Worm (Caenorhabditis elegans) whole organism, mixed stage, embryonic: ENCODE results near the gene F09C6.12.

ENCODE experiments used
- M03D4.4 ChIP-seq: sonication (generic microtip); optimal IDR thresholded peaks from 2 replicates; lab custom pipeline; 2017; ENCODE audit warnings: mild to moderate bottlenecking, missing genetic modification characterization, missing compliant biosample characterization
- bed-3 ChIP-seq: fragments of 200-800 bp; sonication (Bioruptor generic); optimal IDR thresholded peaks from 3 replicates; lab custom pipeline; 2018; ENCODE audit warnings: mild to moderate bottlenecking, missing genetic modification characterization, moderate library complexity, missing compliant biosample characterization
- blmp-1 ChIP-seq: fragments of 150-350 bp; optimal IDR thresholded peaks from 2 replicates; lab custom pipeline; 2014; ENCODE audit warnings: missing biosample characterization, missing genetic modification characterization
- ceh-39 ChIP-seq: fragments of 150-350 bp; optimal IDR thresholded peaks from 2 replicates; lab custom pipeline; 2014; ENCODE audit warnings: missing biosample characterization, missing genetic modification characterization
- ceh-43 ChIP-seq: fragments of 200-800 bp; sonication (Bioruptor generic); optimal IDR thresholded peaks from 2 replicates; lab custom pipeline; 2018; ENCODE audit warnings: mild to moderate bottlenecking, missing genetic modification characterization, moderate library complexity, missing compliant biosample characterization
- ceh-83 ChIP-seq: fragments of 200-800 bp; sonication (Bioruptor generic); optimal IDR thresholded peaks from 2 replicates; lab custom pipeline; 2018; ENCODE audit warnings: mild to moderate bottlenecking, missing genetic modification characterization, missing compliant biosample characterization
- ces-1 ChIP-seq: fragments of 150-350 bp; optimal IDR thresholded peaks from 2 replicates; lab custom pipeline; 2014; ENCODE audit warnings: missing biosample characterization, missing genetic modification reagents, missing genetic modification characterization
- cnd-1 ChIP-seq: fragments of 200-800 bp; sonication (Bioruptor generic); optimal IDR thresholded peaks from 2 replicates; lab custom pipeline; 2018; ENCODE audit warnings: mild to moderate bottlenecking, missing genetic modification characterization, missing compliant biosample characterization
- drap-1 ChIP-seq: fragments of 200-800 bp; sonication (Bioruptor generic); optimal IDR thresholded peaks from 3 replicates; lab custom pipeline; 2018; ENCODE audit warnings: mild to moderate bottlenecking, missing genetic modification characterization, missing compliant biosample characterization
- elt-1 ChIP-seq: sonication (generic microtip); optimal IDR thresholded peaks from 2 replicates; lab custom pipeline; 2017; ENCODE audit warnings: missing genetic modification characterization, mild to moderate bottlenecking, missing compliant biosample characterization, antibody characterized with exemption, moderate library complexity, borderline replicate concordance; ENCODE audit not compliant: insufficient read depth
- elt-3 ChIP-seq: fragments of 150-350 bp; optimal IDR thresholded peaks from 2 replicates; lab custom pipeline; 2014; ENCODE audit warnings: missing biosample characterization, missing genetic modification characterization
- flh-1 ChIP-seq: fragments of 200-800 bp; sonication (Bioruptor generic); optimal IDR thresholded peaks from 2 replicates; lab custom pipeline; 2018; ENCODE audit warnings: mild to moderate bottlenecking, missing genetic modification characterization, moderate library complexity, missing compliant biosample characterization
- ham-2 ChIP-seq: fragments of 200-800 bp; sonication (Bioruptor generic); optimal IDR thresholded peaks from 2 replicates; lab custom pipeline; 2018; ENCODE audit warnings: mild to moderate bottlenecking, missing genetic modification characterization, missing compliant biosample characterization
- hlh-1 ChIP-seq: fragments of 150-350 bp; optimal IDR thresholded peaks from 2 replicates; lab custom pipeline; 2014; ENCODE audit warnings: missing biosample characterization, missing genetic modification reagents, missing genetic modification characterization
- lin-13 ChIP-seq: fragments of 150-350 bp; optimal IDR thresholded peaks from 2 replicates; lab custom pipeline; 2014; ENCODE audit warnings: missing biosample characterization, missing genetic modification characterization
- lin-32 ChIP-seq: fragments of 200-800 bp; sonication (Bioruptor generic); optimal IDR thresholded peaks from 2 replicates; lab custom pipeline; 2018; ENCODE audit warnings: mild to moderate bottlenecking, missing genetic modification characterization, missing compliant biosample characterization
- lsy-2 ChIP-seq: fragments of 150-350 bp; optimal IDR thresholded peaks from 2 replicates; lab custom pipeline; 2014; ENCODE audit warnings: missing biosample characterization, missing genetic modification characterization
- mab-5 ChIP-seq: fragments of 150-350 bp; optimal IDR thresholded peaks from 2 replicates; lab custom pipeline; 2014; ENCODE audit warnings: missing biosample characterization, missing genetic modification characterization
- mls-2 ChIP-seq: sonication (generic microtip); optimal IDR thresholded peaks from 2 replicates; lab custom pipeline; 2016; ENCODE audit warnings: mild to moderate bottlenecking, missing genetic modification characterization, moderate library complexity, missing compliant biosample characterization
- nhr-12 ChIP-seq: fragments of 150-350 bp; optimal IDR thresholded peaks from 2 replicates; lab custom pipeline; 2014; ENCODE audit warnings: missing biosample characterization, missing genetic modification characterization
- nhr-2 ChIP-seq: fragments of 150-350 bp; optimal IDR thresholded peaks from 2 replicates; lab custom pipeline; 2014; ENCODE audit warnings: missing biosample characterization, missing genetic modification characterization
- nhr-237 ChIP-seq: fragments of 150-350 bp; optimal IDR thresholded peaks from 2 replicates; lab custom pipeline; 2014; ENCODE audit warnings: missing biosample characterization, missing genetic modification characterization
- nhr-28 ChIP-seq: fragments of 150-350 bp; optimal IDR thresholded peaks from 2 replicates; lab custom pipeline; 2014; ENCODE audit warnings: missing biosample characterization, missing genetic modification characterization
- sem-2 ChIP-seq: fragments of 200-800 bp; sonication (Bioruptor generic); optimal IDR thresholded peaks from 2 replicates; lab custom pipeline; 2018; ENCODE audit warnings: mild to moderate bottlenecking, missing genetic modification characterization, missing compliant biosample characterization
- sptf-1 ChIP-seq: sonication (generic microtip); optimal IDR thresholded peaks from 2 replicates; lab custom pipeline; 2017; ENCODE audit warnings: mild to moderate bottlenecking, missing genetic modification characterization, moderate library complexity, missing compliant biosample characterization
- tbx-8 ChIP-seq: fragments of 200-800 bp; sonication (Bioruptor generic); optimal IDR thresholded peaks from 2 replicates; lab custom pipeline; 2018; ENCODE audit warnings: mild to moderate bottlenecking, missing genetic modification characterization, moderate library complexity, missing compliant biosample characterization
- unc-120 ChIP-seq: sonication (generic microtip); optimal IDR thresholded peaks from 2 replicates; lab custom pipeline; 2017; ENCODE audit warnings: missing genetic modification characterization, missing compliant biosample characterization; ENCODE audit not compliant: poor library complexity, severe bottlenecking
- unc-39 ChIP-seq: fragments of 150-350 bp; optimal IDR thresholded peaks from 2 replicates; lab custom pipeline; 2014; ENCODE audit warnings: missing biosample characterization, missing genetic modification characterization
- zip-8 ChIP-seq: fragments of 150-350 bp; optimal IDR thresholded peaks from 2 replicates; lab custom pipeline; 2014; ENCODE audit warnings: missing biosample characterization, missing genetic modification characterization
- ztf-11 ChIP-seq: fragments of 150-350 bp; optimal IDR thresholded peaks from 2 replicates; lab custom pipeline; 2014; ENCODE audit warnings: missing biosample characterization, missing genetic modification characterization

F09C6.12 gene

DNA sequence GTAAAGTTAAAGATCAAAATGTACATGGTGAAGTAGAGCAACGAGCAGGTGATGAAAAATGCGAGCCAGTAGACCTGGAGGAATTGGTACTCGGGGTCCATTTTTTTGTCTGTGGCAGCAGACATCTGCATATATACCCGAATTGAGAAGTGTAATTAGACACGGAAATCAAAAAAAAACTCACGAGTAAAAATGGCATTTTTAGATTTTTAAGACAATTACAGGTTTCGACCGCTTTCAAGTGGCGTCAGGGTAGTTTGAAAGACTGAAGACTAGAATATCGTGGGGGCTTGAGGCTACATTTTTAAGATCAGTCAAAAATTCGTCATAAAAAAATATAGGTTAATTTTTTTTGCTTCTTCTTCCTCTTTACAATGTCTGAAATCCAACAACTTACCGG is 20.1 kb downstream of the F09C6.12 start, which contains the start of gene srd-68:
Gene srd-68 (minus strand): TSS at position 101 of the 400 bp plus-strand sequence.
- TF ChIP-seq nhr-28 (no peak), flh-1 (no peak), sptf-1 (no peak), nhr-2 (tag; lab: Kevin White, UChicago) (no peak), nhr-237 (tag; lab: Kevin White, UChicago) (no peak), tbx-8 (GFP tag; lab: Kevin White, UChicago) (no peak), ces-1 (no peak), mab-5 (tag; lab: Kevin White, UChicago) (no peak), bed-3 (GFP tag; lab: Kevin White, UChicago) (no peak), ceh-43 (no peak), sem-2 (GFP tag; lab: Kevin White, UChicago) (no peak), unc-120 (tag; lab: Kevin White, UChicago) (no peak), cnd-1 (tag; lab: Kevin White, UChicago) (no peak), mls-2 (tag; lab: Kevin White, UChicago) (no peak), drap-1 (GFP tag; lab: Kevin White, UChicago) (no peak), M03D4.4 (tag; lab: Kevin White, UChicago) (no peak), lsy-2 (tag; lab: Kevin White, UChicago) (no peak), nhr-12 (tag; lab: Kevin White, UChicago) (no peak), lin-13 (tag; lab: Kevin White, UChicago) (no peak)

- TF ChIP-seq ceh-43: no peak
- no peak for TF ChIP-seq ceh-39 (tag; lab: Kevin White, UChicago)
- no peak for TF ChIP-seq cnd-1 (tag; lab: Kevin White, UChicago)
- TF ChIP-seq lin-13 (tag; lab: Kevin White, UChicago): no peak
- no peak for TF ChIP-seq ztf-11 (tag; lab: Kevin White, UChicago)
- TF ChIP-seq ham-2 (GFP tag; lab: Kevin White, UChicago): no peak
- no peak for TF ChIP-seq M03D4.4 (tag; lab: Kevin White, UChicago)
- no peak for TF ChIP-seq bed-3 (GFP tag; lab: Kevin White, UChicago)
- TF ChIP-seq nhr-2 (tag; lab: Kevin White, UChicago): no peak
- no peak for TF ChIP-seq drap-1 (GFP tag; lab: Kevin White, UChicago)
Measured at ce11 chrV:16904612-16905011, 21.9 kb downstream of the F09C6.12 start, which contains the start of gene nhr-262. Gene nhr-262, plus strand, starts transcription at chrV:16904912.

DNA sequence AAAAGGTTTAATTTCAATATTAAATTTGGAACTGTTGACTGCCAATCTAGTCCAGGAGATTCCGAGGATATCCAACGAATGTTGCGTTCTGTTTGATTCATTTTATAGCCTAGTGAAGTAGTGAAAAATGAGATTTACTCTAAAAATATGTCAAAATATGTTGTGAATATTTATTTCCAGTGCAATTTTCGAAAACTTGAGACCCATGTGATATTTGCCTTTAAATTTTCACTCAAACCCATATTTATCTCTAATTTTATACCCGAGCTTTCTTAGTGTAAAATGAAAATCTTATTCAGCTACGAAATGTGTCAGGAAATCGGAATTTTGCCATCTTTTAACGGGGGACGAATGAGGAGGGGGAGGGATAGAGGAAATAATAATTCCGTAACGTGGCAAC is 27.2 kb downstream of the F09C6.12 start, which contains the start of gene F09C6.16:
Gene F09C6.16 (minus strand): TSS at position 101 of the 400 bp plus-strand sequence.
- TF ChIP-seq ceh-83 (GFP tag; lab: Kevin White, UChicago): no peak
- no peak for TF ChIP-seq hlh-1 (tag; lab: Kevin White, UChicago)
- TF ChIP-seq unc-39 (tag; lab: Kevin White, UChicago): no peak
- no peak for TF ChIP-seq nhr-12 (tag; lab: Kevin White, UChicago)
- no peak for TF ChIP-seq lsy-2 (tag; lab: Kevin White, UChicago)
- no peak for TF ChIP-seq unc-120 (tag; lab: Kevin White, UChicago)
- no peak for TF ChIP-seq ceh-43
- TF ChIP-seq ceh-39 (tag; lab: Kevin White, UChicago): no peak
- TF ChIP-seq drap-1 (GFP tag; lab: Kevin White, UChicago): no peak
- TF ChIP-seq mab-5 (tag; lab: Kevin White, UChicago): no peak
- TF ChIP-seq ztf-11 (tag; lab: Kevin White, UChicago): no peak
- TF ChIP-seq, all 35 proteins: peak for 0

ce11 chrV:16910864-16911263 is 28.2 kb downstream of the F09C6.12 start:
- no peak for TF ChIP-seq mls-2 (tag; lab: Kevin White, UChicago)
- TF ChIP-seq unc-120 (tag; lab: Kevin White, UChicago): no peak
- no peak for TF ChIP-seq zip-8 (tag; lab: Kevin White, UChicago)
- no peak for TF ChIP-seq sptf-1
- TF ChIP-seq tbx-8 (GFP tag; lab: Kevin White, UChicago): no peak
- TF ChIP-seq elt-3 (tag; lab: Kevin White, UChicago): no peak
- TF ChIP-seq, all 35 proteins: peak for 0

ce11 chrV:16911294-16911693 is 28.6 kb downstream of the F09C6.12 start:
- TF ChIP-seq sptf-1: no peak
- no peak for TF ChIP-seq tbx-8 (GFP tag; lab: Kevin White, UChicago)
- no peak for TF ChIP-seq blmp-1 (tag; lab: Kevin White, UChicago)
- no peak for TF ChIP-seq sem-2 (GFP tag; lab: Kevin White, UChicago)
- no peak for TF ChIP-seq hlh-1 (tag; lab: Kevin White, UChicago)
- TF ChIP-seq ztf-11 (tag; lab: Kevin White, UChicago): no peak
- no peak for TF ChIP-seq lin-32 (GFP tag; lab: Kevin White, UChicago)
- TF ChIP-seq unc-120 (tag; lab: Kevin White, UChicago): no peak
- TF ChIP-seq ceh-83 (GFP tag; lab: Kevin White, UChicago): no peak
- no peak for TF ChIP-seq lsy-2 (tag; lab: Kevin White, UChicago)
- no peak for TF ChIP-seq drap-1 (GFP tag; lab: Kevin White, UChicago)
- no peak for TF ChIP-seq lin-13 (tag; lab: Kevin White, UChicago)
- TF ChIP-seq mls-2 (tag; lab: Kevin White, UChicago): no peak
- no peak for TF ChIP-seq elt-3 (tag; lab: Kevin White, UChicago)
- TF ChIP-seq elt-1 (tag; lab: Kevin White, UChicago): no peak
